Fruit fly (Drosophila melanogaster): ENCODE data around the gene CG43783.

CG43783 gene

DNA sequence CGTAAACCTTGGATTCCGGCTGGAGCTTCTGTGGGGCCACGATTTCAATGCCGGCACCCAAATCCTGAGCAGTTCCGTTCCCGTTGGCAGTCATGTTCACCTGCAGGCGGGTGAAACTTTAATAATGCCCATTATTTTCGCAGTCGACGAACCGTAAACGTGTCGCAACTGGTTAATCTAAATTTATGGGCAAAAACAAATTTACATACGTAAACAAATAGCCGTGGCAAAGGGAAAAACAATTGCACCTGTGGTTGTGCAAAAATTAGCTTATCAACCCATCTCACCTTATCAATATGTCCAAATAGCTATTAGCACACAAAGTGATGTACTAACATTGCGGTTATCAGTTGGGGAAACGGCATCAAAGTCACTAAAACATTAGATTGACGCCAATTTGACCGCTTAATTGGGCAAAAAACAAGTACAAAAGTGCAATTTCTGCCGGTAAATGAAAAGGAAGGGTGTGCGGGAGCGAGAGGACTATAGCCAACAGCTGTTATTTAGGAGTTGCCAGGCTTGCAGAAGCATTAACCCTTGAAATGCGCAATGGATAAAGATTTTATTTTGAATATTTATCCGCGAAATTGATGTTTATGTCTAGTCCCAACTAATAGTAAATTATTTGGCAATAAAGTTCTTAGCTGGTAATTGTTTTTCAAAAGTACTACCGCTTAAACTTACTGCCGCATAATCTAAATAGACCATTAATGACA is 31.2 kb upstream of the CG43783 start:
- TF ChIP-seq CG8319 (GFP tag; optimal IDR thresholded peaks at IDR 0.05) (no peak), spab (GFP tag; optimal IDR thresholded peaks at IDR 0.05) (no peak), salr (GFP tag; optimal IDR thresholded peaks at IDR 0.05) (no peak), CG7368 (GFP tag; optimal IDR thresholded peaks at IDR 0.05) (no peak), CG6792 (GFP tag; optimal IDR thresholded peaks at IDR 0.05) (no peak), CG11762 (GFP tag; optimal IDR thresholded peaks at IDR 0.05; ENCODE audit: insufficient read depth) (no peak), CG6163 (GFP tag; IDR thresholded peaks at IDR 0.05) (no peak), Eip78C (GFP tag) (no peak), Smox (GFP tag; optimal IDR thresholded peaks at IDR 0.05) (no peak), CG10631 (GFP tag; optimal IDR thresholded peaks at IDR 0.05) (no peak), Sox14 (GFP tag; optimal IDR thresholded peaks at IDR 0.05) (peak; percentile 13), dac (GFP tag; optimal IDR thresholded peaks at IDR 0.05) (no peak), CG3032 (tag; optimal IDR thresholded peaks at IDR 0.05) (peak; percentile 15), CG15336 (GFP tag; IDR thresholded peaks at IDR 0.05) (no peak), Hr38 (GFP tag; optimal IDR thresholded peaks at IDR 0.05) (no peak), Eip93F (GFP tag; optimal IDR thresholded peaks at IDR 0.05) (no peak), lz (GFP tag; optimal IDR thresholded peaks at IDR 0.05) (peak; percentile 12), CG1621 (tag; optimal IDR thresholded peaks at IDR 0.05) (no peak), topi (GFP tag; optimal IDR thresholded peaks at IDR 0.05) (no peak), svp (GFP tag) (peak; percentile 71), esn (GFP tag; optimal IDR thresholded peaks at IDR 0.05) (peak; percentile 41), OdsH (GFP tag; optimal IDR thresholded peaks at IDR 0.05) (no peak), Lpt (GFP tag; optimal IDR thresholded peaks at IDR 0.05) (no peak), CG10669 (GFP tag; optimal IDR thresholded peaks at IDR 0.05) (no peak), CG11294 (GFP tag; IDR thresholded peaks at IDR 0.05) (no peak), Met (GFP tag; optimal IDR thresholded peaks at IDR 0.05) (no peak), Sox15 (GFP tag; optimal IDR thresholded peaks at IDR 0.05) (no peak), Hr39 (GFP tag; optimal IDR thresholded peaks at IDR 0.05) (no peak), CG34406 (GFP tag; optimal IDR thresholded peaks at IDR 0.05) (no peak), vri (GFP tag; optimal IDR thresholded peaks at IDR 0.05) (no peak), CG9139 (GFP tag; optimal IDR thresholded peaks at IDR 0.05) (no peak), acj6 (GFP tag; optimal IDR thresholded peaks at IDR 0.05) (no peak), eg (GFP tag; IDR thresholded peaks at IDR 0.05) (no peak), Blimp-1 (GFP tag; optimal IDR thresholded peaks at IDR 0.05) (no peak), CG31627 (GFP tag; optimal IDR thresholded peaks at IDR 0.05) (peak; percentile 21), ss (GFP tag; optimal IDR thresholded peaks at IDR 0.05) (no peak), CG6808 (GFP tag; optimal IDR thresholded peaks at IDR 0.05) (no peak), Eip75B (GFP tag; optimal IDR thresholded peaks at IDR 0.05) (peak; percentile 41), CG6276 (GFP tag; optimal IDR thresholded peaks at IDR 0.05) (no peak), CG8119 (GFP tag; IDR thresholded peaks at IDR 0.05) (no peak), CG3919 (GFP tag; optimal IDR thresholded peaks at IDR 0.05) (no peak)

DNA sequence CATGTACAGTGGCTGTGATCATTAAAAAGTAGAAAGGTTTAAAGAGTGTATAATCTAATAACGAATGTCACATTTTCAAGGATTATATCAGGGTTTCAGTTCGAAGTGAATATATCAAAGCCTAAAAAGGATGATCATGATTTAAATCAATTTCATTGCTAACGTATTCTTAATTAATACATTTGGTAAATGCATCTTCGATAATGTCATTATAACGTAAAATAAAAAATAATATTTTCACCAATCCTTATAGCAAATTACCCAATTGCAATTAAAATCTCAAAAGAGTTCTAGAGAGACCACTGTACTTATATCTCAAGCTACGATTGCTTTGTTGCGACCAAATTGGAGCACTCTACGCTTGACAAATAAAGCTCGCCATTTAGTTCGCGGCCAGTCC is 28.0 kb upstream of the CG43783 start:
- no peak for TF ChIP-seq Hr38 (GFP tag; optimal IDR thresholded peaks at IDR 0.05)
- TF ChIP-seq CG8632 (GFP tag; optimal IDR thresholded peaks at IDR 0.05): no peak
- TF ChIP-seq CG11294 (GFP tag; IDR thresholded peaks at IDR 0.05): no peak; the same call in 1 of the 2 replicates
- TF ChIP-seq Eip78C (GFP tag): peak; percentile 79
- TF ChIP-seq svp (GFP tag): peak; percentile 75
- no peak for TF ChIP-seq spab (GFP tag; optimal IDR thresholded peaks at IDR 0.05)
- TF ChIP-seq CG6163 (GFP tag; IDR thresholded peaks at IDR 0.05): no peak
- no peak for TF ChIP-seq CG3032 (tag; optimal IDR thresholded peaks at IDR 0.05)
- TF ChIP-seq CG8119 (GFP tag; IDR thresholded peaks at IDR 0.05): no peak

All from whole organism, prepupa.